Worm (Caenorhabditis elegans) whole organism, L4/young adult: ENCODE measurements around the gene cpna-3.

Experiments
- W03F9.2 ChIP-seq: fragments of 150-350 bp; optimal IDR thresholded peaks from 2 replicates; lab custom pipeline; 2014; ENCODE audit warnings: missing biosample characterization, missing genetic modification characterization
- dao-5 ChIP-seq: sonication (generic microtip); optimal IDR thresholded peaks from 2 replicates; lab custom pipeline; 2016; ENCODE audit warnings: missing genotype, missing genetic modification characterization, moderate library complexity, missing compliant biosample characterization
- him-1 ChIP-seq: sonication (generic microtip); optimal IDR thresholded peaks from 2 replicates; lab custom pipeline; 2016; ENCODE audit warnings: missing genotype, missing genetic modification reagents, missing genetic modification characterization, missing compliant biosample characterization

ce11 chrIV:9070188-9070587 is 26.5 kb upstream of the cpna-3 start:
- TF ChIP-seq W03F9.2 (tag; lab: Kevin White, UChicago) = no peak
- no peak for TF ChIP-seq dao-5 (tag; lab: Kevin White, UChicago)
- TF ChIP-seq him-1 (tag; lab: Kevin White, UChicago) = no peak
